Worm (Caenorhabditis elegans): ENCODE measurements around the gene F22B5.6.

F22B5.6 gene

ce11 chrII:8440097-8440496, 15.9 kb downstream of the F22B5.6 start:
- TF ChIP-seq R02D3.7 (tag; optimal IDR thresholded peaks at IDR 0.05) (no peak), ceh-82 (tag; optimal IDR thresholded peaks at IDR 0.05) (no peak), crh-2 (tag; optimal IDR thresholded peaks at IDR 0.05) (peak; percentile 7), nhr-10 (tag; optimal IDR thresholded peaks at IDR 0.05) (no peak), lin-11 (tag; optimal IDR thresholded peaks at IDR 0.05) (no peak), mab-5 (tag; optimal IDR thresholded peaks at IDR 0.05) (no peak), nhr-25 (tag; optimal IDR thresholded peaks at IDR 0.05) (peak; percentile 74), blmp-1 (tag; optimal IDR thresholded peaks at IDR 0.05; ENCODE audit: insufficient read depth) (peak; percentile 47), sma-9 (GFP tag; optimal IDR thresholded peaks at IDR 0.05) (peak; percentile 17), sma-9 (tag; optimal IDR thresholded peaks at IDR 0.05) (no peak)

- no peak for TF ChIP-seq ceh-82 (tag; optimal IDR thresholded peaks at IDR 0.05)
- no peak for TF ChIP-seq ztf-11 (tag; optimal IDR thresholded peaks at IDR 0.05)
- TF ChIP-seq nhr-25 (tag; optimal IDR thresholded peaks at IDR 0.05) = peak; percentile 46
- TF ChIP-seq blmp-1 (tag; optimal IDR thresholded peaks at IDR 0.05; ENCODE audit: insufficient read depth) = peak; percentile 82
- no peak for TF ChIP-seq nhr-129 (tag; optimal IDR thresholded peaks at IDR 0.05)
Observed at ce11 chrII:8438791-8439287, 17.2 kb downstream of the F22B5.6 start, which contains the start of gene lips-10. Gene lips-10, plus strand, starts transcription at chrII:8439168.

DNA sequence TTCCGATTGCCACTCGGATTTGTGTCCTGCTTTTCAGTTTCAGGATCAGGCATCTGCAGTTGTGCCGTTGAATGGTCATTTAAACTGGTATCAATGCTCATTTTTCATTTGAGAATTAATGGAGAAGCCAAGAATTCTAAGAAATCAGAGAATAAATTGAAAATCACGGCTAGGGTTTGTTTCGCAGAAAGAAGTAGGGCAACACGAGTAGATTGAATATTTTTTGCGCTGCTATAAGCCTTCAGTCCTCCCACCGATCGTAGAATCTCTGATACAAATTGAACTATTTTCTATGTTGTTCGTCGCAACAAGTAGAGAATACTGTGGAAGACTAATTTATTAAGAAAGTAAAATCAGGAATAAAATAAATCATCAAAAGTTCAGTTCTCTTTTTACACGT, 19.0 kb downstream of the F22B5.6 start, which contains the start of gene acp-3:
Gene acp-3 (minus strand): TSS at position 101 of the 400 bp plus-strand sequence.
- TF ChIP-seq gmeb-1 (tag; optimal IDR thresholded peaks at IDR 0.05) = no peak
- no peak for TF ChIP-seq zag-1 (tag; optimal IDR thresholded peaks at IDR 0.05)
- TF ChIP-seq ztf-1 (GFP tag; conservative IDR thresholded peaks at IDR 0.05) = no peak
- TF ChIP-seq mdl-1 (tag; optimal IDR thresholded peaks at IDR 0.05) = no peak
- TF ChIP-seq dmd-4 (tag; optimal IDR thresholded peaks at IDR 0.05) = no peak
- no peak for TF ChIP-seq nhr-12 (tag; optimal IDR thresholded peaks at IDR 0.05)
- TF ChIP-seq nhr-25 (tag; optimal IDR thresholded peaks at IDR 0.05) = no peak

ce11 chrII:8435005-8435404, 21.0 kb downstream of the F22B5.6 start, which contains the start of gene acp-4:
Gene acp-4, minus strand, starts transcription at chrII:8435105.
- TF ChIP-seq lsy-2 (tag; optimal IDR thresholded peaks at IDR 0.05) = no peak
- TF ChIP-seq nhr-23 (tag; optimal IDR thresholded peaks at IDR 0.05) = no peak

ce11 chrII:8431954-8432353, 24.0 kb downstream of the F22B5.6 start, which contains the start of gene acp-2:
Gene acp-2, minus strand, starts transcription at chrII:8432054.
- no peak for TF ChIP-seq nhr-12 (tag; optimal IDR thresholded peaks at IDR 0.05)
- TF ChIP-seq lin-39 (tag; optimal IDR thresholded peaks at IDR 0.05) = no peak
- TF ChIP-seq lsy-2 (tag; optimal IDR thresholded peaks at IDR 0.05) = no peak
- no peak for TF ChIP-seq C34F6.9 (tag; optimal IDR thresholded peaks at IDR 0.05)
- TF ChIP-seq snpc-4 (tag; optimal IDR thresholded peaks at IDR 0.05) = no peak
- TF ChIP-seq gmeb-1 (tag; optimal IDR thresholded peaks at IDR 0.05) = no peak
- no peak for TF ChIP-seq Y55F3AM.14 (GFP tag; optimal IDR thresholded peaks at IDR 0.05)
- TF ChIP-seq ztf-4 (tag; optimal IDR thresholded peaks at IDR 0.05) = no peak
- no peak for TF ChIP-seq ZK546.5 (tag; optimal IDR thresholded peaks at IDR 0.05)
- TF ChIP-seq nhr-23 (tag; optimal IDR thresholded peaks at IDR 0.05) = no peak
- no peak for TF ChIP-seq sem-4 (tag; optimal IDR thresholded peaks at IDR 0.05)
- TF ChIP-seq aly-2 (tag; optimal IDR thresholded peaks at IDR 0.05) = no peak

- TF ChIP-seq unc-55 (GFP tag; optimal IDR thresholded peaks at IDR 0.05) = peak; percentile 45
- no peak for TF ChIP-seq ama-1 (optimal IDR thresholded peaks at IDR 0.05)
- peak; percentile 39 for TF ChIP-seq crh-2 (tag; optimal IDR thresholded peaks at IDR 0.05)
- TF ChIP-seq lsy-2 (tag; optimal IDR thresholded peaks at IDR 0.05) = peak in 1 of 2 experiments; percentile 60
- peak; percentile 1 for TF ChIP-seq sma-3 (GFP tag; optimal IDR thresholded peaks at IDR 0.05)
- TF ChIP-seq ztf-11 (tag; optimal IDR thresholded peaks at IDR 0.05) = no peak
- TF ChIP-seq skn-1 (tag; optimal IDR thresholded peaks at IDR 0.05) = no peak
- TF ChIP-seq egl-27 (tag; optimal IDR thresholded peaks at IDR 0.05) = no peak
- TF ChIP-seq nhr-129 (tag; optimal IDR thresholded peaks at IDR 0.05) = peak; percentile 37
- no peak for TF ChIP-seq lin-39 (tag; optimal IDR thresholded peaks at IDR 0.05)
- no peak for TF ChIP-seq snpc-4 (tag; optimal IDR thresholded peaks at IDR 0.05)
- TF ChIP-seq nhr-77 (tag; optimal IDR thresholded peaks at IDR 0.05) = no peak
- TF ChIP-seq elt-1 (tag; optimal IDR thresholded peaks at IDR 0.05) = no peak
- peak; percentile 26 for TF ChIP-seq C34F6.9 (tag; optimal IDR thresholded peaks at IDR 0.05)
Observed at ce11 chrII:8428947-8429919, 26.8 kb downstream of the F22B5.6 start.

All from whole organism, L2 larva.